Worm (Caenorhabditis elegans): ENCODE data around the gene ins-22.

DNA sequence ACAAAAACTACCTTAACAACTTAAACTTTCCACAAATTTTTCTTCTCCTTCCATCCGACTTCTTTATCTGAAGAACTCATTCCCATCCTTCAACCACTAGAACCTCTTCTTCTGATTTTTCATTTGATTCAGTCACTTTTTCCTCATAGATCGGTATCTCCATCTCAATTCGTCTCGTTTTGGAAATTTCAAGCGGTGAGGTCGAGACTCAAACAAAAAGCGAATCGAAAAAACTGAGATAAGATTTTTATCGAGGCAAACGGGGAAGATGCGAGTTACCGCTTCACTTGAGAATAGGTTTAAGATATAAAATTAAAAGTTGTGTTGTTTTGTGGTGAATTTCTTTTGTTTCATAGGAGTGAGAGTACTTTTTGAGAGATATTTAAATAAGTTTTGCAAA is 34.8 kb upstream of the ins-22 start:
- TF ChIP-seq elt-3 (tag; optimal IDR thresholded peaks at IDR 0.05) = no peak
- TF ChIP-seq nhr-77 (tag; optimal IDR thresholded peaks at IDR 0.05) = no peak
- no peak for TF ChIP-seq unc-130 (tag; optimal IDR thresholded peaks at IDR 0.05)
- no peak for TF ChIP-seq sptf-1 (tag; optimal IDR thresholded peaks at IDR 0.05)
- TF ChIP-seq lin-13 (GFP tag; optimal IDR thresholded peaks at IDR 0.05) = no peak
- peak; percentile 3 for TF ChIP-seq mep-1 (tag; optimal IDR thresholded peaks at IDR 0.05)
- no peak for TF ChIP-seq zag-1 (tag; optimal IDR thresholded peaks at IDR 0.05)
- no peak for TF ChIP-seq unc-62 (GFP tag; optimal IDR thresholded peaks at IDR 0.05)
- TF ChIP-seq efl-1 (optimal IDR thresholded peaks at IDR 0.05) = no peak
- TF ChIP-seq efl-1 (GFP tag; optimal IDR thresholded peaks at IDR 0.05 in 1 of 2) = no peak
- no peak for TF ChIP-seq snpc-4 (tag; optimal IDR thresholded peaks at IDR 0.05)
- TF ChIP-seq aly-2 (tag; optimal IDR thresholded peaks at IDR 0.05) = no peak
- peak; percentile 82 for TF ChIP-seq blmp-1 (tag; optimal IDR thresholded peaks at IDR 0.05)

All from whole organism, L1 larva.